Worm (Caenorhabditis elegans) whole organism, L1 larva: ENCODE data around the gene T26H5.11.

Experiments used
- hpl-2 ChIP-seq: fragments of 150-350 bp; optimal IDR thresholded peaks from 2 replicates; lab custom pipeline; 2014; ENCODE audit warnings: missing biosample characterization, missing genetic modification reagents, missing genetic modification characterization
- nhr-11 ChIP-seq: fragments of 150-350 bp; optimal IDR thresholded peaks from 2 replicates; lab custom pipeline; 2014; ENCODE audit warnings: missing biosample characterization, missing genetic modification characterization
- nhr-12 ChIP-seq: sonication (generic microtip); optimal IDR thresholded peaks from 2 replicates; lab custom pipeline; 2017; ENCODE audit warnings: missing biosample characterization, missing genetic modification characterization
- nhr-237 ChIP-seq: fragments of 150-350 bp; optimal IDR thresholded peaks from 2 replicates; lab custom pipeline; 2014; ENCODE audit warnings: missing biosample characterization, missing genetic modification characterization
- pag-3 ChIP-seq: sonication (generic microtip); optimal IDR thresholded peaks from 2 replicates; lab custom pipeline; 2017; ENCODE audit warnings: missing genetic modification characterization, mild to moderate bottlenecking, missing compliant biosample characterization, antibody characterized with exemption, borderline replicate concordance; ENCODE audit not compliant: insufficient read depth
- zag-1 ChIP-seq: fragments of 150-350 bp; optimal IDR thresholded peaks from 2 replicates; lab custom pipeline; 2014; ENCODE audit warnings: missing biosample characterization, missing genetic modification characterization
- ztf-11 ChIP-seq, 2 experiments: sonication (generic microtip); optimal IDR thresholded peaks; 2 replicates each; lab custom pipeline; 2016 to 2017; ENCODE audit warnings: missing genetic modification characterization in 2 of 2, missing biosample characterization in 1 of 2, missing compliant biosample characterization in 1 of 2

- no peak for TF ChIP-seq pag-3 (tag; lab: Kevin White, UChicago)
- TF ChIP-seq nhr-237 (tag; lab: Kevin White, UChicago): no peak
- TF ChIP-seq zag-1: no peak
- TF ChIP-seq hpl-2 (GFP tag; lab: Kevin White, UChicago): no peak
- no peak for TF ChIP-seq nhr-11
- TF ChIP-seq ztf-11 (tag; optimal IDR thresholded peaks at IDR 0.05; lab: Kevin White, UChicago): no peak
- TF ChIP-seq nhr-12: no peak
These were observed 527 bp upstream of the T26H5.11 start, which contains the start of gene T26H5.9 for ce11 chrV:15444615-15445014.
